Worm (Caenorhabditis elegans): Measurements from ENCODE around the gene nhr-207.

The nhr-207 gene

DNA sequence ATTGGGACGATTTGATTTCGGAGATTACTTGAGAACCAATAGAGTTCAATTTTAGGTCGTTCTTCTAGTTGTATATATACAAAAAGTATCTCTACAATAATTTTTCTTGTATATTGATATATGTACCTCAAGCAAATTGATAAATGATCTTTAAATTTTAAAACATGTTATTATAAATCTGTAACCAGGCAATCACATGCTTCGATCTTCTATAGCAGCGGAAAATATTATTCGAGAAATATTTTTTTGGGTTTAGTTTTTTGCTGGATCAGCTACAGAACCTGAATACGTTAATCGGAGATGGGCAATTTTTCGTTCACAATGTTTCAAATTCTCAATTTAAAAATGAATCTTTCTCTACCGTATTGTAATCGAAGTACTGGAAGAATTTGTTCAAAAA is 7.2 kb upstream of the nhr-207 start, which contains the start of gene R07B7.12:
Gene R07B7.12, plus strand, starts transcription at position 301 of the 400 bp plus-strand sequence.
- TF ChIP-seq odd-2 (tag; optimal IDR thresholded peaks at IDR 0.05) (no peak), ceh-14 (tag; optimal IDR thresholded peaks at IDR 0.05) (no peak), pha-4 (tag; optimal IDR thresholded peaks at IDR 0.05) (no peak), ceh-45 (GFP tag; IDR thresholded peaks at IDR 0.05) (no peak), rnt-1 (tag; optimal IDR thresholded peaks at IDR 0.05) (no peak), ceh-48 (tag; optimal IDR thresholded peaks at IDR 0.05) (no peak), ceh-24 (tag; optimal IDR thresholded peaks at IDR 0.05) (no peak), gmeb-2 (tag; optimal IDR thresholded peaks at IDR 0.05) (no peak)

ce11 chrV:12091759-12092158 is 4.2 kb upstream of the nhr-207 start, which contains the start of gene nhr-206:
TSS of gene nhr-206 (plus strand) at chrV:12092006.
- no peak for TF ChIP-seq zip-5 (tag; optimal IDR thresholded peaks at IDR 0.05)
- no peak for TF ChIP-seq hlh-13 (GFP tag; optimal IDR thresholded peaks at IDR 0.05)
- no peak for TF ChIP-seq hlh-6 (tag; optimal IDR thresholded peaks at IDR 0.05)
- TF ChIP-seq elt-2 (tag; optimal IDR thresholded peaks at IDR 0.05), result no peak
- no peak for TF ChIP-seq ama-1 (optimal IDR thresholded peaks at IDR 0.05)
- TF ChIP-seq ceh-9 (tag; optimal IDR thresholded peaks at IDR 0.05), result no peak
- no peak for TF ChIP-seq unc-3 (GFP tag; conservative IDR thresholded peaks at IDR 0.05)
- no peak for TF ChIP-seq unc-3 (tag; optimal IDR thresholded peaks at IDR 0.05)
- TF ChIP-seq K09A11.1 (tag; optimal IDR thresholded peaks at IDR 0.05; ENCODE audit: insufficient read depth), result no peak
- no peak for TF ChIP-seq ttx-3 (tag; optimal IDR thresholded peaks at IDR 0.05)
- no peak for TF ChIP-seq dve-1 (tag; optimal IDR thresholded peaks at IDR 0.05)
- TF ChIP-seq syd-9 (tag; optimal IDR thresholded peaks at IDR 0.05), result no peak
- TF ChIP-seq pqm-1 (tag; optimal IDR thresholded peaks at IDR 0.05), result no peak
- TF ChIP-seq ceh-19 (GFP tag; optimal IDR thresholded peaks at IDR 0.05), result no peak
- no peak for TF ChIP-seq tbx-2 (tag; optimal IDR thresholded peaks at IDR 0.05)
- TF ChIP-seq eyg-1 (tag; optimal IDR thresholded peaks at IDR 0.05), result no peak
- TF ChIP-seq ceh-34 (tag; optimal IDR thresholded peaks at IDR 0.05), result no peak

ce11 chrV:12094030-12094429 is 1.9 kb upstream of the nhr-207 start, which contains the start of gene nhr-208:
TSS of gene nhr-208 (plus strand) at chrV:12094317.
- TF ChIP-seq pha-4 (tag; optimal IDR thresholded peaks at IDR 0.05) (no peak), unc-3 (GFP tag; conservative IDR thresholded peaks at IDR 0.05) (no peak), unc-3 (tag; optimal IDR thresholded peaks at IDR 0.05) (no peak), eyg-1 (tag; optimal IDR thresholded peaks at IDR 0.05) (no peak), dve-1 (tag; optimal IDR thresholded peaks at IDR 0.05) (no peak), dmd-4 (tag; optimal IDR thresholded peaks at IDR 0.05; ENCODE audit: borderline replicate concordance) (no peak), unc-55 (GFP tag; optimal IDR thresholded peaks at IDR 0.05) (no peak), pag-3 (tag; optimal IDR thresholded peaks at IDR 0.05; ENCODE audit: borderline replicate concordance) (no peak), che-1 (tag; optimal IDR thresholded peaks at IDR 0.05) (no peak), lin-11 (tag; optimal IDR thresholded peaks at IDR 0.05) (no peak), ceh-31 (tag; optimal IDR thresholded peaks at IDR 0.05) (no peak), elt-2 (tag; optimal IDR thresholded peaks at IDR 0.05) (no peak), ceh-14 (tag; optimal IDR thresholded peaks at IDR 0.05) (no peak), ceh-45 (GFP tag; IDR thresholded peaks at IDR 0.05) (no peak), mec-3 (tag; optimal IDR thresholded peaks at IDR 0.05; ENCODE audit: borderline replicate concordance) (no peak), hlh-8 (tag; optimal IDR thresholded peaks at IDR 0.05) (no peak), hlh-30 (tag; optimal IDR thresholded peaks at IDR 0.05; ENCODE audit: insufficient read depth) (no peak), nhr-11 (tag; optimal IDR thresholded peaks at IDR 0.05) (no peak)

DNA sequence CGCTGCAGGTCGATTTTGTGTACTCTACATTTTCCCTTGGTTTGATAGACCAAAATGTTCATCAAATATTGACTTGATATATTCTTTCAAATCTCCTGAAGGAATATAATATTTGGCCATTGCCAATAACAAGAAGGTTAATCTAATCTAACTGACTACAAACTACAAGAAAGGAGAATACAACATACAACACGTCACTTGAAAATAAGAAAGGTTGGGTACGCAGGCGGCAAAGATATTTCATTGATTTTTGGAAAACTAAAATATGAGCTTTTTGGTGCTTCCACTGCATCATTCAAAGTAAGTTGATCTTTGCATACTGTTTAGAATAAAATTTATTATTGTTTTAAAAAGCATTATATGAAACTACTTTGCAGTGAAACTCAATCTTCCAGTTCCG is 2.2 kb downstream of the nhr-207 start, which contains the start of gene nhr-209:
Gene nhr-209, plus strand, starts transcription at position 27 of the 400 bp plus-strand sequence.
- TF ChIP-seq K09A11.1 (tag; optimal IDR thresholded peaks at IDR 0.05; ENCODE audit: insufficient read depth) (no peak), K02D7.2 (tag; optimal IDR thresholded peaks at IDR 0.05) (no peak), lin-11 (tag; optimal IDR thresholded peaks at IDR 0.05) (no peak), pax-1 (tag; optimal IDR thresholded peaks at IDR 0.05) (no peak), pqm-1 (tag; optimal IDR thresholded peaks at IDR 0.05) (no peak), syd-9 (tag; optimal IDR thresholded peaks at IDR 0.05) (no peak), nhr-11 (tag; optimal IDR thresholded peaks at IDR 0.05) (no peak), pat-9 (tag; optimal IDR thresholded peaks at IDR 0.05) (no peak)

All from whole organism, late embryonic.